Worm (Caenorhabditis elegans): ENCODE data around the gene tag-314.

The tag-314 gene

ce11 chrV:10436612-10437011 lies 8.1 kb upstream of the tag-314 start, which contains the start of gene set-22:
TSS of gene set-22 (plus strand) at chrV:10436912.
- no peak for TF ChIP-seq tra-4 (tag; optimal IDR thresholded peaks at IDR 0.05)
- no peak for TF ChIP-seq tbx-37 (GFP tag; conservative IDR thresholded peaks at IDR 0.05)
- TF ChIP-seq B0310.2 (tag; optimal IDR thresholded peaks at IDR 0.05): no peak
- no peak for TF ChIP-seq hmbx-1 (tag; optimal IDR thresholded peaks at IDR 0.05)
- no peak for TF ChIP-seq pes-1 (GFP tag; IDR thresholded peaks at IDR 0.05)
- no peak for TF ChIP-seq ceh-13 (GFP tag; optimal IDR thresholded peaks at IDR 0.05)
- no peak for TF ChIP-seq scrt-1 (GFP tag; IDR thresholded peaks at IDR 0.05)
- TF ChIP-seq hmg-4 (GFP tag; optimal IDR thresholded peaks at IDR 0.05): no peak
- TF ChIP-seq ceh-36 (tag; optimal IDR thresholded peaks at IDR 0.05): no peak
- TF ChIP-seq aly-1 (tag; optimal IDR thresholded peaks at IDR 0.05): no peak
- no peak for TF ChIP-seq flt-1 (GFP tag; IDR thresholded peaks at IDR 0.05)
- TF ChIP-seq sea-1 (GFP tag; conservative IDR thresholded peaks at IDR 0.05): no peak
- TF ChIP-seq F13C5.2 (tag; optimal IDR thresholded peaks at IDR 0.05): no peak

ce11 chrV:10435198-10435597 lies 6.7 kb upstream of the tag-314 start:
- no peak for TF ChIP-seq hnd-1 (tag; optimal IDR thresholded peaks at IDR 0.05)
- no peak for TF ChIP-seq ama-1 (optimal IDR thresholded peaks at IDR 0.05)
- TF ChIP-seq tbx-11 (GFP tag; IDR thresholded peaks at IDR 0.05): no peak
- no peak for TF ChIP-seq aly-1 (tag; optimal IDR thresholded peaks at IDR 0.05)
- TF ChIP-seq tra-4 (tag; optimal IDR thresholded peaks at IDR 0.05): no peak
- TF ChIP-seq pes-1 (GFP tag; IDR thresholded peaks at IDR 0.05): no peak
- no peak for TF ChIP-seq ceh-36 (tag; optimal IDR thresholded peaks at IDR 0.05)
- no peak for TF ChIP-seq scrt-1 (GFP tag; IDR thresholded peaks at IDR 0.05)
- TF ChIP-seq ceh-13 (GFP tag; optimal IDR thresholded peaks at IDR 0.05): no peak
- no peak for TF ChIP-seq flt-1 (GFP tag; IDR thresholded peaks at IDR 0.05)
- TF ChIP-seq hmbx-1 (tag; optimal IDR thresholded peaks at IDR 0.05): no peak
- TF ChIP-seq sea-1 (GFP tag; conservative IDR thresholded peaks at IDR 0.05): no peak
- TF ChIP-seq tbx-37 (GFP tag; conservative IDR thresholded peaks at IDR 0.05): no peak
- TF ChIP-seq ets-7 (tag; optimal IDR thresholded peaks at IDR 0.05): no peak

ce11 chrV:10433721-10434120 lies 5.2 kb upstream of the tag-314 start, which contains the start of gene Y32F6A.4:
TSS of gene Y32F6A.4 (minus strand) at chrV:10434067.
- no peak for TF ChIP-seq ama-1 (optimal IDR thresholded peaks at IDR 0.05)
- TF ChIP-seq sea-1 (GFP tag; conservative IDR thresholded peaks at IDR 0.05): no peak
- TF ChIP-seq hnd-1 (tag; optimal IDR thresholded peaks at IDR 0.05): no peak
- no peak for TF ChIP-seq hmbx-1 (tag; optimal IDR thresholded peaks at IDR 0.05)
- no peak for TF ChIP-seq ceh-36 (tag; optimal IDR thresholded peaks at IDR 0.05)
- TF ChIP-seq pes-1 (GFP tag; IDR thresholded peaks at IDR 0.05): no peak
- TF ChIP-seq ets-7 (tag; optimal IDR thresholded peaks at IDR 0.05): no peak
- TF ChIP-seq tbx-11 (GFP tag; IDR thresholded peaks at IDR 0.05): no peak
- TF ChIP-seq tbx-37 (GFP tag; conservative IDR thresholded peaks at IDR 0.05): no peak

ce11 chrV:10432607-10433006 lies 4.1 kb upstream of the tag-314 start:
- TF ChIP-seq flt-1 (GFP tag; IDR thresholded peaks at IDR 0.05): no peak
- TF ChIP-seq aly-1 (tag; optimal IDR thresholded peaks at IDR 0.05): no peak
- TF ChIP-seq sea-1 (GFP tag; conservative IDR thresholded peaks at IDR 0.05): no peak

- TF ChIP-seq ceh-36 (tag; optimal IDR thresholded peaks at IDR 0.05): no peak
- no peak for TF ChIP-seq ets-7 (tag; optimal IDR thresholded peaks at IDR 0.05)
- TF ChIP-seq hnd-1 (tag; optimal IDR thresholded peaks at IDR 0.05): no peak
- TF ChIP-seq F13C5.2 (tag; optimal IDR thresholded peaks at IDR 0.05): no peak
- no peak for TF ChIP-seq tbx-37 (GFP tag; conservative IDR thresholded peaks at IDR 0.05)
- no peak for TF ChIP-seq aly-1 (tag; optimal IDR thresholded peaks at IDR 0.05)
- no peak for TF ChIP-seq hmg-4 (GFP tag; optimal IDR thresholded peaks at IDR 0.05)
- TF ChIP-seq tra-4 (tag; optimal IDR thresholded peaks at IDR 0.05): no peak
Measured at ce11 chrV:10426253-10426652, 2.3 kb downstream of the tag-314 start, which contains the start of gene apc-10. TSS of gene apc-10 (minus strand) at chrV:10426353.

- TF ChIP-seq ceh-13 (GFP tag; optimal IDR thresholded peaks at IDR 0.05) (no peak), flt-1 (GFP tag; IDR thresholded peaks at IDR 0.05) (no peak), hnd-1 (tag; optimal IDR thresholded peaks at IDR 0.05) (no peak), B0310.2 (tag; optimal IDR thresholded peaks at IDR 0.05) (no peak), ama-1 (optimal IDR thresholded peaks at IDR 0.05) (no peak), scrt-1 (GFP tag; IDR thresholded peaks at IDR 0.05) (no peak), tbx-37 (GFP tag; conservative IDR thresholded peaks at IDR 0.05) (no peak), hmbx-1 (tag; optimal IDR thresholded peaks at IDR 0.05) (no peak), tra-4 (tag; optimal IDR thresholded peaks at IDR 0.05) (no peak), ceh-36 (tag; optimal IDR thresholded peaks at IDR 0.05) (no peak), hmg-4 (GFP tag; optimal IDR thresholded peaks at IDR 0.05) (no peak), ets-7 (tag; optimal IDR thresholded peaks at IDR 0.05) (no peak), sea-1 (GFP tag; conservative IDR thresholded peaks at IDR 0.05) (no peak), F13C5.2 (tag; optimal IDR thresholded peaks at IDR 0.05) (no peak), aly-1 (tag; optimal IDR thresholded peaks at IDR 0.05) (no peak), pes-1 (GFP tag; IDR thresholded peaks at IDR 0.05) (no peak), tbx-11 (GFP tag; IDR thresholded peaks at IDR 0.05) (no peak)
Measured at ce11 chrV:10425098-10425497, 3.4 kb downstream of the tag-314 start, which contains the start of gene col-12. TSS of gene col-12 (minus strand) at chrV:10425198.

- TF ChIP-seq hmbx-1 (tag; optimal IDR thresholded peaks at IDR 0.05) (no peak), tra-4 (tag; optimal IDR thresholded peaks at IDR 0.05) (no peak), aly-1 (tag; optimal IDR thresholded peaks at IDR 0.05) (no peak), ceh-36 (tag; optimal IDR thresholded peaks at IDR 0.05) (no peak), sea-1 (GFP tag; conservative IDR thresholded peaks at IDR 0.05) (no peak), F13C5.2 (tag; optimal IDR thresholded peaks at IDR 0.05) (no peak), flt-1 (GFP tag; IDR thresholded peaks at IDR 0.05) (no peak), pes-1 (GFP tag; IDR thresholded peaks at IDR 0.05) (no peak), ceh-13 (GFP tag; optimal IDR thresholded peaks at IDR 0.05) (no peak), tbx-11 (GFP tag; IDR thresholded peaks at IDR 0.05) (no peak), hmg-4 (GFP tag; optimal IDR thresholded peaks at IDR 0.05) (no peak), hnd-1 (tag; optimal IDR thresholded peaks at IDR 0.05) (no peak)
Measured at ce11 chrV:10423511-10423910, 5.0 kb downstream of the tag-314 start.

ce11 chrV:10421802-10422201 lies 6.7 kb downstream of the tag-314 start, which contains the start of gene col-13:
TSS of gene col-13 (minus strand) at chrV:10421902.
- TF ChIP-seq tbx-37 (GFP tag; conservative IDR thresholded peaks at IDR 0.05) (no peak), aly-1 (tag; optimal IDR thresholded peaks at IDR 0.05) (no peak), scrt-1 (GFP tag; IDR thresholded peaks at IDR 0.05) (no peak), ama-1 (optimal IDR thresholded peaks at IDR 0.05) (no peak), F13C5.2 (tag; optimal IDR thresholded peaks at IDR 0.05) (no peak), ceh-36 (tag; optimal IDR thresholded peaks at IDR 0.05) (no peak), sea-1 (GFP tag; conservative IDR thresholded peaks at IDR 0.05) (no peak), hnd-1 (tag; optimal IDR thresholded peaks at IDR 0.05) (no peak), hmg-4 (GFP tag; optimal IDR thresholded peaks at IDR 0.05) (no peak), ets-7 (tag; optimal IDR thresholded peaks at IDR 0.05) (no peak), tbx-11 (GFP tag; IDR thresholded peaks at IDR 0.05) (no peak), flt-1 (GFP tag; IDR thresholded peaks at IDR 0.05) (no peak), pes-1 (GFP tag; IDR thresholded peaks at IDR 0.05) (no peak)

Measured in whole organism, early embryonic.